Worm (Caenorhabditis elegans) whole organism, young adult: ENCODE results near the gene rps-14.

Experiments used
- C06A6.2 ChIP-seq: fragments of 200-800 bp; sonication (Bioruptor generic); conservative IDR thresholded peaks from 2 replicates; pipeline ENCODE4 v1.3.6; 2022; ENCODE audit warnings: missing genetic modification characterization, missing compliant biosample characterization
- D2030.7 ChIP-seq: fragments of 200-800 bp; sonication (Bioruptor generic); IDR thresholded peaks from 2 replicates; pipeline ENCODE4 v1.3.6; 2022; ENCODE audit warnings: missing genetic modification reagents, missing genetic modification characterization, missing compliant biosample characterization
- F37B4.10 ChIP-seq: fragments of 200-800 bp; sonication (Bioruptor generic); IDR thresholded peaks from 2 replicates; pipeline ENCODE4 v1.3.6; 2022; ENCODE audit warnings: missing genetic modification characterization, missing compliant biosample characterization
- F57A8.1 ChIP-seq: fragments of 200-800 bp; sonication (Bioruptor generic); optimal IDR thresholded peaks from 2 replicates; lab custom pipeline; 2018; ENCODE audit warnings: mild to moderate bottlenecking, missing genetic modification characterization, moderate library complexity, missing compliant biosample characterization
- T07F8.4 ChIP-seq: sonication (generic microtip); optimal IDR thresholded peaks from 2 replicates; lab custom pipeline; 2016; ENCODE audit warnings: mild to moderate bottlenecking, missing genetic modification characterization, moderate library complexity, missing compliant biosample characterization
- Y53G8AR.9 ChIP-seq: fragments of 200-800 bp; sonication (Bioruptor generic); conservative IDR thresholded peaks from 2 replicates; pipeline ENCODE4 v1.3.6; 2022; ENCODE audit warnings: missing genetic modification reagents, missing genetic modification characterization, missing compliant biosample characterization
- athp-1 ChIP-seq: sonication (generic microtip); optimal IDR thresholded peaks from 2 replicates; lab custom pipeline; 2017; ENCODE audit warnings: mild to moderate bottlenecking, missing genetic modification characterization, missing compliant biosample characterization
- attf-3 ChIP-seq: fragments of 200-800 bp; sonication (Bioruptor generic); conservative IDR thresholded peaks from 2 replicates; pipeline ENCODE4 v1.3.6; 2022; ENCODE audit warnings: missing genetic modification reagents, missing genetic modification characterization, missing compliant biosample characterization
- die-1 ChIP-seq: sonication (generic microtip); optimal IDR thresholded peaks from 2 replicates; lab custom pipeline; 2016; ENCODE audit warnings: missing genotype, mild to moderate bottlenecking, missing genetic modification characterization, missing compliant biosample characterization
- gei-17 ChIP-seq: fragments of 200-800 bp; sonication (Bioruptor generic); optimal IDR thresholded peaks from 2 replicates; lab custom pipeline; 2018; ENCODE audit warnings: mild to moderate bottlenecking, missing genetic modification characterization, missing compliant biosample characterization
- let-526 ChIP-seq: fragments of 200-800 bp; sonication (Bioruptor generic); IDR thresholded peaks from 2 replicates; pipeline ENCODE4 v1.3.6; 2022; ENCODE audit warnings: missing genetic modification reagents, missing genetic modification characterization, missing compliant biosample characterization
- lin-54 ChIP-seq: fragments of 200-800 bp; sonication (Bioruptor generic); optimal IDR thresholded peaks from 2 replicates; lab custom pipeline; 2018; ENCODE audit warnings: mild to moderate bottlenecking, missing genetic modification characterization, missing compliant biosample characterization
- snpc-3.4 ChIP-seq: sonication (generic microtip); optimal IDR thresholded peaks from 2 replicates; lab custom pipeline; 2017; ENCODE audit warnings: missing genetic modification characterization, mild to moderate bottlenecking, missing compliant biosample characterization, antibody characterized with exemption, moderate library complexity, missing genotype, missing genetic modification reagents

Gene rps-14

ce11 chrIII:7136015-7136414, 43.4 kb downstream of the rps-14 start, which contains the start of gene B0280.17:
Gene B0280.17, minus strand, starts transcription at chrIII:7136115.
- TF ChIP-seq D2030.7 (GFP tag; lab: Robert Waterston, UW) (no peak), T07F8.4 (no peak), gei-17 (no peak), Y53G8AR.9 (no peak), C06A6.2 (GFP tag; lab: Robert Waterston, UW) (no peak), die-1 (tag; lab: Kevin White, UChicago) (no peak), snpc-3.4 (tag; lab: Kevin White, UChicago) (no peak), athp-1 (tag; lab: Kevin White, UChicago) (no peak), let-526 (GFP tag; lab: Robert Waterston, UW) (no peak)

- TF ChIP-seq attf-3 (GFP tag; lab: Robert Waterston, UW) (peak; percentile 91), F37B4.10 (GFP tag; lab: Robert Waterston, UW) (no peak), lin-54 (GFP tag; lab: Kevin White, UChicago) (peak; percentile 14), F57A8.1 (GFP tag; lab: Kevin White, UChicago) (no peak)
Observed at ce11 chrIII:7133559-7133958, 45.8 kb downstream of the rps-14 start, which contains the start of the genes pot-1 and ggtb-1. Gene pot-1, minus strand, starts transcription at chrIII:7133678. Gene ggtb-1, plus strand, starts transcription at chrIII:7133766.
